Worm (Caenorhabditis elegans) whole organism, L4 larva: ENCODE data around the gene F40F12.9.

Source experiments
- R02D3.7 ChIP-seq: fragments of 150-350 bp; sonication (generic microtip); optimal IDR thresholded peaks from 3 replicates; lab custom pipeline; 2014; ENCODE audit warnings: missing biosample characterization, missing genetic modification characterization
- Y75B8A.6 ChIP-seq: fragments of 200-800 bp; sonication (Bioruptor generic); IDR thresholded peaks from 2 replicates; pipeline ENCODE4 v1.3.6; 2022; ENCODE audit warnings: missing genetic modification reagents, missing genetic modification characterization, missing compliant biosample characterization
- aha-1 ChIP-seq: fragments of 150-350 bp; peaks from one replicate; lab custom pipeline; 2014; ENCODE audit warnings: missing biosample characterization, missing genetic modification characterization
- ceh-28 ChIP-seq: fragments of 150-350 bp; optimal IDR thresholded peaks from 2 replicates; lab custom pipeline; 2014; ENCODE audit warnings: missing biosample characterization, missing genetic modification reagents, missing genetic modification characterization
- ces-1 ChIP-seq: fragments of 150-350 bp; sonication (generic microtip); optimal IDR thresholded peaks from 4 replicates; lab custom pipeline; 2014; ENCODE audit warnings: missing biosample characterization, missing genetic modification reagents, missing genetic modification characterization
- dmd-9 ChIP-seq: fragments of 200-800 bp; sonication (Bioruptor generic); IDR thresholded peaks from 2 replicates; pipeline ENCODE4 v1.3.6; 2022; ENCODE audit warnings: missing genetic modification reagents, missing genetic modification characterization, missing compliant biosample characterization
- lim-7 ChIP-seq: fragments of 200-800 bp; sonication (Bioruptor generic); IDR thresholded peaks from 2 replicates; pipeline ENCODE4 v1.3.6; 2022; ENCODE audit warnings: missing genetic modification characterization, missing compliant biosample characterization
- nhr-6 ChIP-seq: fragments of 150-350 bp; optimal IDR thresholded peaks from 2 replicates; lab custom pipeline; 2014; ENCODE audit warnings: missing biosample characterization, missing genetic modification characterization
- pha-4 ChIP-seq, 2 experiments: fragments of 150-350 bp in 1 of 2; fragments of 200-800 bp in 1 of 2; sonication (Bioruptor generic) in 1 of 2; IDR thresholded peaks in 1 of 2; optimal IDR thresholded peaks in 1 of 2; 2 replicates each; pipeline versions ENCODE4 v1.3.6 to Lab custom; 2014 to 2022; ENCODE audit warnings: missing genetic modification characterization in 2 of 2, missing genetic modification reagents in 2 of 2, missing biosample characterization in 1 of 2, missing compliant biosample characterization in 1 of 2
- saeg-2 ChIP-seq: fragments of 200-800 bp; sonication (Bioruptor generic); IDR thresholded peaks from 2 replicates; pipeline ENCODE4 v1.3.6; 2022; ENCODE audit warnings: missing genetic modification reagents, missing genetic modification characterization, missing compliant biosample characterization
- skn-1 ChIP-seq: fragments of 150-350 bp; optimal IDR thresholded peaks from 2 replicates; lab custom pipeline; 2014; ENCODE audit warnings: missing biosample characterization, missing genetic modification characterization
- spr-3 ChIP-seq: fragments of 200-800 bp; sonication (Bioruptor generic); optimal IDR thresholded peaks from 2 replicates; lab custom pipeline; 2018; ENCODE audit warnings: mild to moderate bottlenecking, missing genetic modification characterization, missing compliant biosample characterization
- unc-39 ChIP-seq: sonication (generic microtip); optimal IDR thresholded peaks from 2 replicates; lab custom pipeline; 2017; ENCODE audit warnings: missing biosample characterization, missing genetic modification characterization

ce11 chrIII:9956665-9957401 is 45.7 kb downstream of the F40F12.9 start, which contains the start of gene alx-1:
- TF ChIP-seq dmd-9 (GFP tag; lab: Robert Waterston, UW) (no peak), nhr-6 (tag; lab: Kevin White, UChicago) (peak; percentile 35), Y75B8A.6 (GFP tag; lab: Robert Waterston, UW) (no peak), ces-1 (no peak), spr-3 (GFP tag; lab: Kevin White, UChicago) (no peak), ceh-28 (tag; lab: Kevin White, UChicago) (no peak), R02D3.7 (no peak), pha-4 (GFP tag; IDR thresholded peaks at IDR 0.05; lab: Robert Waterston, UW) (no peak), pha-4 (tag; optimal IDR thresholded peaks at IDR 0.05; lab: Kevin White, UChicago) (no peak), lim-7 (GFP tag; lab: Robert Waterston, UW) (no peak), aha-1 (tag; lab: Kevin White, UChicago) (no peak), unc-39 (tag; lab: Kevin White, UChicago) (no peak), saeg-2 (GFP tag; lab: Robert Waterston, UW) (no peak), skn-1 (no peak)
